Worm (Caenorhabditis elegans) whole organism, L2 larva: ENCODE measurements around the gene Y70C5C.1.

Source experiments
- C34F6.9 ChIP-seq: fragments of 150-350 bp; optimal IDR thresholded peaks from 2 replicates; lab custom pipeline; 2014; ENCODE audit warnings: missing biosample characterization, missing genetic modification characterization
- F13H6.1 ChIP-seq: sonication (generic microtip); optimal IDR thresholded peaks from 2 replicates; lab custom pipeline; 2016; ENCODE audit warnings: missing genetic modification characterization, missing compliant biosample characterization
- R02D3.7 ChIP-seq: fragments of 150-350 bp; optimal IDR thresholded peaks from 2 replicates; lab custom pipeline; 2014; ENCODE audit warnings: missing biosample characterization, missing genetic modification characterization
- Y55F3AM.14 ChIP-seq: fragments of 200-800 bp; sonication (Bioruptor generic); optimal IDR thresholded peaks from 2 replicates; lab custom pipeline; 2018; ENCODE audit warnings: mild to moderate bottlenecking, missing genetic modification characterization, missing compliant biosample characterization
- ZK546.5 ChIP-seq: sonication (generic microtip); optimal IDR thresholded peaks from 2 replicates; lab custom pipeline; 2017; ENCODE audit warnings: missing biosample characterization, missing genetic modification characterization
- aly-2 ChIP-seq: fragments of 150-350 bp; optimal IDR thresholded peaks from 2 replicates; lab custom pipeline; 2014; ENCODE audit warnings: missing biosample characterization, missing genetic modification characterization
- blmp-1 ChIP-seq: sonication (generic microtip); optimal IDR thresholded peaks from 2 replicates; lab custom pipeline; 2017; ENCODE audit warnings: missing genetic modification characterization, mild to moderate bottlenecking, missing compliant biosample characterization, antibody characterized with exemption, moderate library complexity; ENCODE audit not compliant: insufficient read depth
- ceh-82 ChIP-seq: fragments of 150-350 bp; optimal IDR thresholded peaks from 2 replicates; lab custom pipeline; 2014; ENCODE audit warnings: missing biosample characterization, missing genetic modification characterization
- crh-2 ChIP-seq: sonication (generic microtip); optimal IDR thresholded peaks from 2 replicates; lab custom pipeline; 2017; ENCODE audit warnings: missing biosample characterization, missing genetic modification characterization
- dmd-4 ChIP-seq: sonication (generic microtip); optimal IDR thresholded peaks from 2 replicates; lab custom pipeline; 2017; ENCODE audit warnings: missing biosample characterization, missing genetic modification characterization
- egl-27 ChIP-seq: sonication (generic microtip); optimal IDR thresholded peaks from 3 replicates; lab custom pipeline; 2017; ENCODE audit warnings: missing biosample characterization, missing genetic modification reagents, missing genetic modification characterization
- elt-3 ChIP-seq: sonication (generic microtip); optimal IDR thresholded peaks from 2 replicates; lab custom pipeline; 2017; ENCODE audit warnings: missing biosample characterization, missing genetic modification characterization
- fos-1 ChIP-seq: fragments of 150-350 bp; optimal IDR thresholded peaks from 2 replicates; lab custom pipeline; 2014; ENCODE audit warnings: missing biosample characterization, missing genetic modification characterization
- gmeb-1 ChIP-seq: fragments of 150-350 bp; optimal IDR thresholded peaks from 2 replicates; lab custom pipeline; 2014; ENCODE audit warnings: missing biosample characterization, missing genetic modification characterization
- lin-39 ChIP-seq: fragments of 150-350 bp; optimal IDR thresholded peaks from 2 replicates; lab custom pipeline; 2014; ENCODE audit warnings: missing biosample characterization, missing genetic modification reagents, missing genetic modification characterization
- lsy-2 ChIP-seq, 2 experiments: fragments of 150-350 bp in 1 of 2; sonication (generic microtip) in 1 of 2; optimal IDR thresholded peaks; 2 replicates each; lab custom pipeline; 2014 to 2017; ENCODE audit warnings: missing biosample characterization in 2 of 2, missing genetic modification characterization in 2 of 2
- mab-5 ChIP-seq: fragments of 150-350 bp; optimal IDR thresholded peaks from 2 replicates; lab custom pipeline; 2014; ENCODE audit warnings: missing biosample characterization, missing genetic modification characterization
- mdl-1 ChIP-seq, 2 experiments: fragments of 150-350 bp in 1 of 2; sonication (generic microtip) in 1 of 2; optimal IDR thresholded peaks; 2 replicates each; lab custom pipeline; 2017; ENCODE audit warnings: missing biosample characterization in 2 of 2, missing genetic modification characterization in 2 of 2
- nhr-10 ChIP-seq: sonication (generic microtip); optimal IDR thresholded peaks from 2 replicates; lab custom pipeline; 2017; ENCODE audit warnings: missing biosample characterization, missing genetic modification characterization
- nhr-11 ChIP-seq: fragments of 150-350 bp; optimal IDR thresholded peaks from 2 replicates; lab custom pipeline; 2014; ENCODE audit warnings: missing biosample characterization, missing genetic modification characterization
- nhr-12 ChIP-seq: fragments of 150-350 bp; optimal IDR thresholded peaks from 2 replicates; lab custom pipeline; 2014; ENCODE audit warnings: missing biosample characterization, missing genetic modification characterization
- nhr-129 ChIP-seq: fragments of 150-350 bp; optimal IDR thresholded peaks from 2 replicates; lab custom pipeline; 2014; ENCODE audit warnings: missing biosample characterization, missing genetic modification characterization
- nhr-23 ChIP-seq: fragments of 150-350 bp; optimal IDR thresholded peaks from 2 replicates; lab custom pipeline; 2014; ENCODE audit warnings: missing biosample characterization, missing genetic modification reagents, missing genetic modification characterization
- nhr-237 ChIP-seq: fragments of 150-350 bp; optimal IDR thresholded peaks from 2 replicates; lab custom pipeline; 2014; ENCODE audit warnings: missing biosample characterization, missing genetic modification characterization
- nhr-25 ChIP-seq: fragments of 150-350 bp; sonication (generic microtip); optimal IDR thresholded peaks from 3 replicates; lab custom pipeline; 2014; ENCODE audit warnings: missing biosample characterization, missing genetic modification characterization
- nhr-6 ChIP-seq: fragments of 150-350 bp; optimal IDR thresholded peaks from 2 replicates; lab custom pipeline; 2014; ENCODE audit warnings: missing biosample characterization, missing genetic modification characterization
- nhr-77 ChIP-seq: fragments of 150-350 bp; optimal IDR thresholded peaks from 2 replicates; lab custom pipeline; 2014; ENCODE audit warnings: missing biosample characterization, missing genetic modification characterization
- peb-1 ChIP-seq: fragments of 150-350 bp; optimal IDR thresholded peaks from 2 replicates; lab custom pipeline; 2014; ENCODE audit warnings: missing biosample characterization, missing genetic modification characterization
- sem-4 ChIP-seq: fragments of 150-350 bp; optimal IDR thresholded peaks from 2 replicates; lab custom pipeline; 2014; ENCODE audit warnings: missing biosample characterization, missing genetic modification reagents, missing genetic modification characterization
- sma-9 ChIP-seq, 2 experiments: fragments of 150-350 bp in 1 of 2; sonication (generic microtip) in 1 of 2; optimal IDR thresholded peaks; 2 replicates each; lab custom pipeline; 2014 to 2016; ENCODE audit warnings: missing genetic modification characterization in 2 of 2, mild to moderate bottlenecking in 1 of 2, missing biosample characterization in 1 of 2, missing compliant biosample characterization in 1 of 2, missing genetic modification reagents in 1 of 2, moderate library complexity in 1 of 2
- snpc-4 ChIP-seq: fragments of 150-350 bp; optimal IDR thresholded peaks from 2 replicates; lab custom pipeline; 2014; ENCODE audit warnings: missing biosample characterization, missing genetic modification characterization
- unc-55 ChIP-seq: fragments of 150-350 bp; sonication (generic microtip); optimal IDR thresholded peaks from 3 replicates; lab custom pipeline; 2014; ENCODE audit warnings: missing biosample characterization, missing genetic modification reagents, missing genetic modification characterization
- unc-62 ChIP-seq: fragments of 150-350 bp; optimal IDR thresholded peaks from 2 replicates; lab custom pipeline; 2014; ENCODE audit warnings: missing biosample characterization, missing genetic modification reagents, missing genetic modification characterization
- ztf-1 ChIP-seq: fragments of 200-800 bp; sonication (Bioruptor generic); conservative IDR thresholded peaks from 2 replicates; pipeline ENCODE4 v1.3.6; 2022; ENCODE audit warnings: missing genetic modification characterization, missing compliant biosample characterization

Y70C5C.1 gene

DNA sequence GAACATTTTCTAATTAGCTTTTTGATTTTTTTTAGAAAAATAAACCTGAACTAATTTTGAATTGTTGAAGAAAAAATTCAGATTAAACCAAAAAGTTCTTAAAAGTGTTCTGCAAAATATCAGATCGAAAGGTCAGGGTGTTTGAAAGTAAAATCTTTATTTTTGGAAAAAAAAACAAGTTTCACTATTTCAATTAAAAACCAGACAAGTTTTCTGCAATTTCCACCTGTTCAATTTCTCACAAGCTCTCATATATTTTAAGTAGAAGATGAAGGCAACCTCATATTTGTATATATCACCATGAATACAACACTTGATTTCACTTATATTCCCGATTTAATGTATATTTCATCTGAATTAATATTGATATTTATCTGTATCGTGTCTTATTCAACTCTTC, 12.8 kb upstream of the Y70C5C.1 start, which contains the start of gene srz-102:
TSS of gene srz-102 (plus strand) at position 301 of the 400 bp plus-strand sequence.
- TF ChIP-seq elt-3 (tag; lab: Kevin White, UChicago), result no peak
- TF ChIP-seq nhr-12 (tag; lab: Kevin White, UChicago), result no peak
- TF ChIP-seq nhr-11 (tag; lab: Kevin White, UChicago), result no peak
- TF ChIP-seq nhr-237, result no peak
- no peak for TF ChIP-seq egl-27 (tag; lab: Kevin White, UChicago)
- no peak for TF ChIP-seq unc-55
- TF ChIP-seq unc-62 (GFP tag; lab: Kevin White, UChicago), result no peak
- TF ChIP-seq, all 48 proteins: peak for 0

- no peak for TF ChIP-seq egl-27 (tag; lab: Kevin White, UChicago)
- no peak for TF ChIP-seq ztf-1 (GFP tag; lab: Robert Waterston, UW)
- TF ChIP-seq ZK546.5 (tag; lab: Kevin White, UChicago), result no peak
- no peak for TF ChIP-seq mab-5 (tag; lab: Kevin White, UChicago)
- no peak for TF ChIP-seq mdl-1 (tag; optimal IDR thresholded peaks at IDR 0.05; lab: Kevin White, UChicago)
- TF ChIP-seq snpc-4 (tag; lab: Kevin White, UChicago), result no peak
- TF ChIP-seq nhr-6 (tag; lab: Kevin White, UChicago), result no peak
- TF ChIP-seq unc-55, result no peak
- TF ChIP-seq nhr-129 (tag; lab: Kevin White, UChicago), result no peak
- no peak for TF ChIP-seq nhr-23
- no peak for TF ChIP-seq blmp-1 (tag; lab: Kevin White, UChicago)
Observed at ce11 chrV:16692988-16693387, 7.0 kb upstream of the Y70C5C.1 start.

DNA sequence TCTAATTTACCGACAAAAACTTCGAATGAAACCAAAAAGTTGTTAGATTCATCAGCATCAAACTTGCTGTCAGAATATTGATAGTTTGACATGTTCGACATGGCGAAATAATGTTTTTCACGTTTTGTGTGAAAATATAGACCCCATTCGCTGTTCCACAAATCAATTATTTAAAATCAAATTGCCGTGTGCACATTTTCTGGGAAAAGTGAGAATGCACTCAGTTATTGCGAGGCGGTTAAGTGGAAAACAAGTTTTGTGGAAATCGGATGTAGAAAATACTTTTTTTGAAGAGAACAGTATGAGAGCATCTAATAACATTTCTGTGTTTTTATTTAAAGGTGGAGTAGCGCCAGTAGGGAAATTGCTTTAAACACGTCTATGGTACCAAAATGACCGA, 6.3 kb upstream of the Y70C5C.1 start, which contains the start of gene srw-42:
TSS of gene srw-42 (minus strand) at position 101 of the 400 bp plus-strand sequence.
- TF ChIP-seq nhr-10, result no peak
- no peak for TF ChIP-seq mdl-1 (tag; optimal IDR thresholded peaks at IDR 0.05; lab: Kevin White, UChicago)
- no peak for TF ChIP-seq crh-2 (tag; lab: Kevin White, UChicago)
- TF ChIP-seq unc-62 (GFP tag; lab: Kevin White, UChicago), result no peak
- TF ChIP-seq sma-9 (GFP tag; optimal IDR thresholded peaks at IDR 0.05; lab: Kevin White, UChicago), result no peak
- no peak for TF ChIP-seq sma-9 (tag; optimal IDR thresholded peaks at IDR 0.05; lab: Kevin White, UChicago)
- TF ChIP-seq gmeb-1, result no peak

DNA sequence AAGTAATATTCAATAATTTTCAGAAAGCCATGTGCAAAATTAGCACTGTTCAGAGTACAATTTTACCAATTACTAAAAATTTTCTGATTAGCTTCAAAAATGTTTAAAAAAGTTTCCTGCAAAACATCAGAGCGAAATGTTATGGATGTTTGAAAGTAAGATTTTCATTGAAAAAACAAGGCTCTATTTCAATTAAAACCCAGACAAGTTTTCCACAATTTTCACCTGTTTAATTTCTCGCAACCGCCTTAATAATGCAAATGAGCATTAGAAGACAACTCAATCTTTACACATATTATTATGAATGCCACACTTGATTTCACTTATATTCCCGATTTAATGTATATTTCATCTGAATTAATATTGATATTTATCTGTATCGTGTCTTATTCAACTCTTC, 5.5 kb upstream of the Y70C5C.1 start, which contains the start of gene srz-101:
TSS of gene srz-101 (plus strand) at position 301 of the 400 bp plus-strand sequence.
- no peak for TF ChIP-seq nhr-129 (tag; lab: Kevin White, UChicago)
- no peak for TF ChIP-seq unc-55
- no peak for TF ChIP-seq crh-2 (tag; lab: Kevin White, UChicago)
- no peak for TF ChIP-seq lin-39 (tag; lab: Kevin White, UChicago)
- no peak for TF ChIP-seq F13H6.1
- TF ChIP-seq egl-27 (tag; lab: Kevin White, UChicago), result no peak
- TF ChIP-seq unc-62 (GFP tag; lab: Kevin White, UChicago), result no peak
- TF ChIP-seq Y55F3AM.14, result no peak
- no peak for TF ChIP-seq lsy-2 (tag; optimal IDR thresholded peaks at IDR 0.05; lab: Kevin White, UChicago)
- TF ChIP-seq sem-4 (tag; lab: Kevin White, UChicago), result no peak
- no peak for TF ChIP-seq blmp-1 (tag; lab: Kevin White, UChicago)
- no peak for TF ChIP-seq nhr-237

DNA sequence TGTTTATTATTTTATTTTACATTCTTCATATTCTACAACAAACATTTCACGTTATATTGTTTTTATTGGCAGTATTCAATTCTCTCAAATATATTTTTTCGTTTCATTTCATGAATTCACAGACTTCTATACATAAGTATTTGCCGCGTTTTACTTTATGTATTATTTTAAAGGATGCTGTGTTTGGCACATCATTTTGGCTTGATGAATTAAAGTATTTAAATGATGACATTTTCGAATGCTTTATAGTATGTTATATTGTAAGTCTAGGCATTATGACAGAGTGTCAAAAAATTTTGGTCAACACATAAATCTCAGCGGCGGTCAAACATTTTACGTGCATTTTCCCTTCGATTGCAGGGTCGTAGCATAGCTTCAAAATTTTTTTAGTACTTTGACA, 4.5 kb upstream of the Y70C5C.1 start:
- no peak for TF ChIP-seq blmp-1 (tag; lab: Kevin White, UChicago)
- TF ChIP-seq nhr-12 (tag; lab: Kevin White, UChicago), result no peak
- TF ChIP-seq Y55F3AM.14, result no peak
- no peak for TF ChIP-seq nhr-25 (tag; lab: Kevin White, UChicago)
- no peak for TF ChIP-seq R02D3.7 (tag; lab: Kevin White, UChicago)
- no peak for TF ChIP-seq snpc-4 (tag; lab: Kevin White, UChicago)
- TF ChIP-seq nhr-6 (tag; lab: Kevin White, UChicago), result no peak
- TF ChIP-seq ztf-1 (GFP tag; lab: Robert Waterston, UW), result no peak
- no peak for TF ChIP-seq mab-5 (tag; lab: Kevin White, UChicago)
- no peak for TF ChIP-seq fos-1 (tag; lab: Kevin White, UChicago)
- no peak for TF ChIP-seq sma-9 (GFP tag; optimal IDR thresholded peaks at IDR 0.05; lab: Kevin White, UChicago)
- no peak for TF ChIP-seq sma-9 (tag; optimal IDR thresholded peaks at IDR 0.05; lab: Kevin White, UChicago)
- TF ChIP-seq aly-2, result no peak

ce11 chrV:16697178-16697577, 2.8 kb upstream of the Y70C5C.1 start, which contains the start of gene srw-41:
srw-41 (plus strand) TSS chrV:16697478.
- no peak for TF ChIP-seq unc-55
- TF ChIP-seq blmp-1 (tag; lab: Kevin White, UChicago), result no peak
- TF ChIP-seq sem-4 (tag; lab: Kevin White, UChicago), result no peak
- no peak for TF ChIP-seq dmd-4
- TF ChIP-seq ZK546.5 (tag; lab: Kevin White, UChicago), result no peak
- no peak for TF ChIP-seq nhr-77 (tag; lab: Kevin White, UChicago)
- no peak for TF ChIP-seq C34F6.9 (tag; lab: Kevin White, UChicago)
- no peak for TF ChIP-seq peb-1
- TF ChIP-seq nhr-11 (tag; lab: Kevin White, UChicago), result no peak
- TF ChIP-seq lsy-2 (tag; optimal IDR thresholded peaks at IDR 0.05; lab: Kevin White, UChicago), result no peak
- no peak for TF ChIP-seq unc-62 (GFP tag; lab: Kevin White, UChicago)
- no peak for TF ChIP-seq snpc-4 (tag; lab: Kevin White, UChicago)
- TF ChIP-seq R02D3.7 (tag; lab: Kevin White, UChicago), result no peak
- TF ChIP-seq ceh-82, result no peak
